Worm (Caenorhabditis elegans) whole organism, L4 larva: ENCODE data around the gene F39F10.5.
"Not testable (repeated sequence)": the region's sequence is repeated elsewhere in the genome, so short reads cannot be mapped to it uniquely, and the experiment has no call there.

Experiments used
- F10B5.3 ChIP-seq: sonication (generic microtip); optimal IDR thresholded peaks from 2 replicates; lab custom pipeline; 2016; ENCODE audit warnings: mild to moderate bottlenecking, missing genetic modification characterization, missing compliant biosample characterization
- ceh-82 ChIP-seq: sonication (generic microtip); optimal IDR thresholded peaks from 2 replicates; lab custom pipeline; 2017; ENCODE audit warnings: missing biosample characterization, missing genetic modification characterization
- lir-3 ChIP-seq: sonication (generic microtip); optimal IDR thresholded peaks from 2 replicates; lab custom pipeline; 2016; ENCODE audit warnings: mild to moderate bottlenecking, missing genetic modification characterization, missing compliant biosample characterization
- lsy-2 ChIP-seq, 2 experiments: fragments of 150-350 bp in 1 of 2; sonication (generic microtip) in 1 of 2; optimal IDR thresholded peaks; 2 replicates each; lab custom pipeline; 2014 to 2017; ENCODE audit warnings: missing biosample characterization in 2 of 2, missing genetic modification characterization in 2 of 2
- nhr-10 ChIP-seq: fragments of 150-350 bp; optimal IDR thresholded peaks from 2 replicates; lab custom pipeline; 2014; ENCODE audit warnings: missing biosample characterization, missing genetic modification characterization
- nhr-102 ChIP-seq: sonication (generic microtip); optimal IDR thresholded peaks from 2 replicates; lab custom pipeline; 2016; ENCODE audit warnings: mild to moderate bottlenecking, missing genetic modification characterization, moderate library complexity, missing compliant biosample characterization
- nhr-237 ChIP-seq: sonication (generic microtip); optimal IDR thresholded peaks from 2 replicates; lab custom pipeline; 2017; ENCODE audit warnings: missing biosample characterization, missing genetic modification characterization
- nhr-25 ChIP-seq: sonication (generic microtip); optimal IDR thresholded peaks from 2 replicates; lab custom pipeline; 2017; ENCODE audit warnings: missing genetic modification characterization, mild to moderate bottlenecking, missing compliant biosample characterization, antibody characterized with exemption, moderate library complexity, borderline replicate concordance; ENCODE audit not compliant: insufficient read depth
- nhr-77 ChIP-seq: fragments of 150-350 bp; optimal IDR thresholded peaks from 2 replicates; lab custom pipeline; 2014; ENCODE audit warnings: missing biosample characterization, missing genetic modification characterization
- spr-3 ChIP-seq: fragments of 200-800 bp; sonication (Bioruptor generic); optimal IDR thresholded peaks from 2 replicates; lab custom pipeline; 2018; ENCODE audit warnings: mild to moderate bottlenecking, missing genetic modification characterization, missing compliant biosample characterization
- unc-39 ChIP-seq: sonication (generic microtip); optimal IDR thresholded peaks from 2 replicates; lab custom pipeline; 2017; ENCODE audit warnings: missing biosample characterization, missing genetic modification characterization
- zag-1 ChIP-seq: fragments of 150-350 bp; optimal IDR thresholded peaks from 2 replicates; lab custom pipeline; 2014; ENCODE audit warnings: missing biosample characterization, missing genetic modification characterization
- zip-11 ChIP-seq: fragments of 200-800 bp; sonication (Bioruptor generic); IDR thresholded peaks from 2 replicates; pipeline ENCODE4 v1.3.6; 2022; ENCODE audit warnings: missing genetic modification characterization, missing compliant biosample characterization
- ztf-11 ChIP-seq: fragments of 150-350 bp; optimal IDR thresholded peaks from 2 replicates; lab custom pipeline; 2014; ENCODE audit warnings: missing biosample characterization, missing genetic modification characterization

ce11 chrX:16937925-16938324, 24.4 kb upstream of the F39F10.5 start:
- not testable (repeated sequence) for TF ChIP-seq unc-39 (tag; lab: Kevin White, UChicago); spr-3 (GFP tag; lab: Kevin White, UChicago); nhr-10; nhr-237 (tag; lab: Kevin White, UChicago); nhr-102 (tag; lab: Kevin White, UChicago); nhr-77 (tag; lab: Kevin White, UChicago); ztf-11; lsy-2 (tag; optimal IDR thresholded peaks at IDR 0.05; lab: Kevin White, UChicago); nhr-25; F10B5.3 (tag; lab: Kevin White, UChicago); zag-1 (tag; lab: Kevin White, UChicago); ceh-82 (tag; lab: Kevin White, UChicago); lir-3 (tag; lab: Kevin White, UChicago); zip-11 (GFP tag; lab: Robert Waterston, UW)
